Fruit fly (Drosophila melanogaster): Measurements from ENCODE around the gene CG43185.

CG43185 gene

DNA sequence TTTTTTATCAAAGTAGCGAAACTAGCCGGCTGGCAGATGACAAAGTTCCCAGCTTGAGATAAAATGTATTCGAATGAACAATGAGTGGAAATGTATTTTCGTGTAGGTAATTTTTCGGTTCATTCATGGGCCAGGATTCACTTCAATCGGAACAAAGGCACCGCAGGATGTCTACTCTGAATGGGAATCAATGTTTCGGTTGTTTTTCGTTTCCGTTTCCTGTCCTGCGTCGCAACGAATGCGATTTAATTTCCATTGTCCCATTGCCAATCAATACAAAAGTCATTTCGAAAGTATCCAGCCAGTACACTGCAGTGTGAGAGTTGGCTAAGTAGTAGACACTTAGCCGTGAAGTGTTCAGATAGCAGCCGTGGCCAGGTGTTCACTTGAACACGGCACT is 5.9 kb downstream of the CG43185 start:
- TF ChIP-seq CG6765 (GFP tag; optimal IDR thresholded peaks at IDR 0.05) (no peak), D (optimal IDR thresholded peaks at IDR 0.05) (peak; percentile 91), D (GFP tag; optimal IDR thresholded peaks at IDR 0.05) (no peak), zen (tag; optimal IDR thresholded peaks at IDR 0.05) (peak; percentile 69), fd96Cb (tag; optimal IDR thresholded peaks at IDR 0.05) (no peak), Blimp-1 (GFP tag; optimal IDR thresholded peaks at IDR 0.05) (no peak), CG7556 (GFP tag; optimal IDR thresholded peaks at IDR 0.05) (no peak), tll (GFP tag; optimal IDR thresholded peaks at IDR 0.05) (peak in 1 of 2 experiments; percentile 24)

DNA sequence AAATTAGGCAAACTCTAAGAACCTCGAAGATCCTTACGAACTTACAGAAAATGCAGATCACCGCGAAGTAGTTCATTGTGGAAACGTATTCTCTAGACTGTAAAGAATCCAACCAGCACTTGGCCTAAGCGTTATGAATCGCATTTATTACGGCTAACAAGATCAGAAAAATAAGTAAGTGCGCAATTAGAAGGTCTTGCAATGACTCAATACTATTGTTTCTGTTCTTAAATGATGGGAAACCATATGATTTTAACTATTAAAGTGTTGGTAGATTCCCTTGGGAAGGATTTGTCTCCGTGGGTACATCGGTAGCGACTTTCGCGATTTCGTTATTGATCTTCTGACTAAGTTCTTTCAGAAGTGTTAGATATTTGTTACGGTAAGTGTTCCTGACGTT is 8.1 kb downstream of the CG43185 start, which contains the start of gene Acp26Ab:
Gene Acp26Ab, minus strand, starts transcription at position 101 of the 400 bp plus-strand sequence.
- no peak for TF ChIP-seq pfk (GFP tag; optimal IDR thresholded peaks at IDR 0.05)

DNA sequence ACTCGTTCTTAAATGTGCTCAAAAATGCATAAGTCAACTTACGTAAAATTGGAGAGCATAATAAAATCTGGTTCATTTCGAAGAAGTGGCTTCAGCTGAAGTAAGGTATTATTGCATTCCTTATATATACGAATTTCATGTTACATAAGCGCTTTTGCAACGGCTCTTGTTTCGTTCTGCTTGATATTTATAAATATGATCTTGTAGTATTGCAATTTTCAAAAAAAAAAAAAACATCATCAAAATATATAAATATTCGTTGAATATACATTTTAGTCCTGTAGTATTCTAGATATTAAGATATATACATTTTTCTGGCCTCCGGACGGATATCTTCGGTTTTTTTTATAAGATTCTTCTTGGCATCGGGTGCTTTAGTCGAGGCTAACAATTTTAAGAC is 9.1 kb downstream of the CG43185 start, which contains the start of gene Acp26Aa:
Gene Acp26Aa, minus strand, starts transcription at position 101 of the 400 bp plus-strand sequence.
- TF ChIP-seq Pdp1 (GFP tag; optimal IDR thresholded peaks at IDR 0.05) (peak in 1 of 2 experiments; percentile 29), zen (tag; optimal IDR thresholded peaks at IDR 0.05) (no peak), CG12236 (GFP tag; optimal IDR thresholded peaks at IDR 0.05) (no peak)

DNA sequence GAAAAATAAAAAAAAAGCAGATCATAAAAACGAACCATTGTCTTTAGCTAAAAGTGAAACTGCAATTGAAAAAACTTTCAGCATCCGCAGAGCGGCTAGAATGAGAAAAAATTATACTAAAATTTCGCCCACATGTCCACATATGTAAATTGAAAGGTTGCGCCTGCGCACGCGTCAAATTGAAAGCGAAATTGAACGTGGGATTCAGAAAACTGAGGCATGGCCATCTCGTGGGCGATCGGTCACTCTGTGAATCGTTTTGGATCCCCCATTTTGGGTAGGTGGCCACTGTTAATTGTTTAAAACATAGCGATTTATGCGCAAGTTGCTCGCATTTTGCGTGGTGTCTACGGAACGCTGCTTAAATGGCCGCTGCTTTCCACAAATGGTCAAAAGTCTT is 9.8 kb downstream of the CG43185 start:
- TF ChIP-seq sd (tag; optimal IDR thresholded peaks at IDR 0.05) (peak; percentile 31), CG12104 (GFP tag; optimal IDR thresholded peaks at IDR 0.05) (no peak), sr (GFP tag; IDR thresholded peaks at IDR 0.05) (peak; percentile 95), pho (GFP tag; optimal IDR thresholded peaks at IDR 0.05) (no peak), Sin3A (optimal IDR thresholded peaks at IDR 0.05) (no peak), CG7372 (GFP tag; IDR thresholded peaks at IDR 0.05) (no peak), CG18599 (GFP tag; optimal IDR thresholded peaks at IDR 0.05) (no peak), abd-A (tag; optimal IDR thresholded peaks at IDR 0.05) (peak; percentile 47), Oli (tag; optimal IDR thresholded peaks at IDR 0.05) (no peak), pita (GFP tag; optimal IDR thresholded peaks at IDR 0.05) (no peak), shn (GFP tag; optimal IDR thresholded peaks at IDR 0.05) (no peak), fd96Cb (tag; optimal IDR thresholded peaks at IDR 0.05) (no peak), CG8924 (tag; optimal IDR thresholded peaks at IDR 0.05) (no peak), CG15601 (tag; optimal IDR thresholded peaks at IDR 0.05) (peak; percentile 87), CG13894 (tag; optimal IDR thresholded peaks at IDR 0.05) (peak; percentile 13), Dfd (GFP tag; optimal IDR thresholded peaks at IDR 0.05) (no peak), Awh (GFP tag; IDR thresholded peaks at IDR 0.05) (0 out of 2 replicates have a peak, but pooled peaks have one; percentile 39), CG12155 (GFP tag; optimal IDR thresholded peaks at IDR 0.05) (no peak), HLH54F (GFP tag; optimal IDR thresholded peaks at IDR 0.05) (no peak), gce (GFP tag; IDR thresholded peaks at IDR 0.05) (no peak), stwl (tag; optimal IDR thresholded peaks at IDR 0.05) (no peak), repo (GFP tag; optimal IDR thresholded peaks at IDR 0.05) (no peak)

DNA sequence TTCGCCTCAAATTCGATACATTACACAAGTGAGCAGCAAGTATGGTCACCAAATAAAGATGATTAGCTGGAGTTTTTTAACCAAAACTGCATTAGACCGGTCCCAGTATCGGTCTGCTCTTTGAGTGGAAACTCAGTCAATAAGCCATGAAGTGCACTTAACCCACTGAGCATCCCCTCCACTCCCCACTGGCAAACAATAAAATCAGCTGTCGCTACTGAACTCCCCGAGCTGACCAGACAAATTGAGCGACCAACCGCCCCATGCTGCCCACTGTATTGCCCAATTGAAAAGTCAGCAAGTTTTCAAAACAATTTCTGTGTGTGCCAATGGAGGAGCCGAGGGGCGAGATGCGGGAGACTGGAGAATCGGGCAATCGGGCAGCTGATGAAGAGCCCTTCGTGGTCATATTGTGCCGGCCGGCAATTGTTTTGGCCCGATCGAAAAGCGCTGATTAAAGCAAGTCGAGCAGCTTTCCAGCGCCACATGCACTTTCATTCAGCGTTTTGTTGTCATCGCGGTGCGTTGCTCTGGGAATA is 14.6 kb downstream of the CG43185 start:
- TF ChIP-seq CG8359 (GFP tag; optimal IDR thresholded peaks at IDR 0.05; ENCODE audit: borderline replicate concordance) (no peak), CG18262 (tag; optimal IDR thresholded peaks at IDR 0.05) (peak; percentile 1), Med (GFP tag) (peak; percentile 62), chinmo (GFP tag; IDR thresholded peaks at IDR 0.05; ENCODE audit: partially characterized antibody) (0 out of 4 replicates have a peak, but pooled peaks have one; percentile 12), CG3838 (GFP tag; optimal IDR thresholded peaks at IDR 0.05) (no peak), trh (GFP tag; optimal IDR thresholded peaks at IDR 0.05) (no peak), Nf-YA (GFP tag; IDR thresholded peaks at IDR 0.05) (0 out of 2 replicates have a peak, but pooled peaks have one; percentile 6), stc (GFP tag; IDR thresholded peaks at IDR 0.05) (no peak), Blimp-1 (GFP tag; optimal IDR thresholded peaks at IDR 0.05) (peak; percentile 25), Pdp1 (GFP tag; optimal IDR thresholded peaks at IDR 0.05) (peak in 1 of 2 experiments; percentile 10), crol (GFP tag; IDR thresholded peaks at IDR 0.05) (peak; percentile 69), C15 (GFP tag; IDR thresholded peaks at IDR 0.05) (no peak), Rfx (GFP tag; IDR thresholded peaks at IDR 0.05) (peak; percentile 26; the same call in 1 of the 2 replicates), E2f1 (GFP tag; IDR thresholded peaks at IDR 0.05) (no peak)

Measured in whole organism, embryonic.